Worm (Caenorhabditis elegans) whole organism, L2 larva: ENCODE data around the gene rga-3.

Source experiments
- R02D3.7 ChIP-seq: fragments of 150-350 bp; optimal IDR thresholded peaks from 2 replicates; lab custom pipeline; 2014; ENCODE audit warnings: missing biosample characterization, missing genetic modification characterization
- ama-1 ChIP-seq: fragments of 150-350 bp; optimal IDR thresholded peaks from 2 replicates; lab custom pipeline; 2018; ENCODE audit warnings: inconsistent platforms
- mdl-1 ChIP-seq, 2 experiments: fragments of 150-350 bp in 1 of 2; sonication (generic microtip) in 1 of 2; optimal IDR thresholded peaks; 2 replicates each; lab custom pipeline; 2017; ENCODE audit warnings: missing biosample characterization in 2 of 2, missing genetic modification characterization in 2 of 2
- skn-1 ChIP-seq: sonication (generic microtip); optimal IDR thresholded peaks from 2 replicates; lab custom pipeline; 2017; ENCODE audit warnings: missing biosample characterization, missing genetic modification characterization
- ztf-11 ChIP-seq: sonication (generic microtip); optimal IDR thresholded peaks from 2 replicates; lab custom pipeline; 2017; ENCODE audit warnings: missing biosample characterization, missing genetic modification characterization

ce11 chrV:5760132-5760531, 42.4 kb downstream of the rga-3 start, which contains the start of gene C53A3.1:
- TF ChIP-seq ama-1 (lab: Kevin White, UChicago) (no peak), mdl-1 (tag; optimal IDR thresholded peaks at IDR 0.05; lab: Kevin White, UChicago) (no peak), ztf-11 (tag; lab: Kevin White, UChicago) (no peak), R02D3.7 (tag; lab: Kevin White, UChicago) (no peak), skn-1 (tag; lab: Kevin White, UChicago) (no peak)
